Fruit fly (Drosophila melanogaster) whole organism, embryonic: ENCODE data around the gene sicily.

Experiments used
- B-H1 ChIP-seq: fragments of 200-800 bp; sonication (Bioruptor generic); IDR thresholded peaks from 3 replicates; pipeline ENCODE4 v1.3.6; 2022; ENCODE audit warnings: missing biosample characterization, missing genetic modification characterization
- CG10431 ChIP-seq: fragments of 200-800 bp; sonication (Bioruptor generic); optimal IDR thresholded peaks from 3 replicates; lab custom pipeline; 2018; ENCODE audit warnings: missing biosample characterization, mild to moderate bottlenecking, missing genetic modification characterization
- CG12659 ChIP-seq: fragments of 200-800 bp; sonication (Bioruptor generic); optimal IDR thresholded peaks from 3 replicates; lab custom pipeline; 2017; ENCODE audit warnings: mild to moderate bottlenecking, missing biosample characterization, missing genetic modification reagents, missing genetic modification characterization
- CG12942 ChIP-seq: fragments of 200-800 bp; sonication (Bioruptor generic); optimal IDR thresholded peaks from 3 replicates; lab custom pipeline; 2016; ENCODE audit warnings: missing biosample characterization, missing genetic modification characterization
- CG13123 ChIP-seq: fragments of 200-800 bp; sonication (Bioruptor generic); optimal IDR thresholded peaks from 2 replicates; lab custom pipeline; 2016; ENCODE audit warnings: missing biosample characterization, missing genetic modification characterization
- CG14050 ChIP-seq: fragments of 200-800 bp; sonication (Bioruptor generic); IDR thresholded peaks from 3 replicates; pipeline ENCODE4 v1.3.6; 2022; ENCODE audit warnings: missing biosample characterization, missing genetic modification characterization
- CG15073 ChIP-seq: fragments of 200-800 bp; sonication (Bioruptor generic); optimal IDR thresholded peaks from 2 replicates; lab custom pipeline; 2016; ENCODE audit warnings: missing biosample characterization, missing genetic modification characterization
- CG2202 ChIP-seq: fragments of 200-800 bp; sonication (Bioruptor generic); optimal IDR thresholded peaks from 2 replicates; lab custom pipeline; 2018; ENCODE audit warnings: missing biosample characterization, mild to moderate bottlenecking, missing genetic modification characterization
- CG30431 ChIP-seq: fragments of 200-800 bp; sonication (Bioruptor generic); optimal IDR thresholded peaks from 2 replicates; lab custom pipeline; 2017; ENCODE audit warnings: missing biosample characterization, missing genetic modification characterization
- CG34422 ChIP-seq: fragments of 200-800 bp; sonication (Bioruptor generic); IDR thresholded peaks from 3 replicates; pipeline ENCODE4 v1.3.6; 2022; ENCODE audit warnings: missing biosample characterization, missing genetic modification characterization
- CG4360 ChIP-seq: fragments of 200-800 bp; sonication (Bioruptor generic); IDR thresholded peaks from 2 replicates; pipeline ENCODE4 v1.3.6; 2022; ENCODE audit warnings: missing biosample characterization, missing genetic modification characterization
- CG4820 ChIP-seq: fragments of 200-800 bp; sonication (Bioruptor generic); optimal IDR thresholded peaks from 3 replicates; lab custom pipeline; 2016; ENCODE audit warnings: missing biosample characterization, missing genetic modification characterization
- CG6683 ChIP-seq: fragments of 200-800 bp; sonication (Bioruptor generic); optimal IDR thresholded peaks from 2 replicates; lab custom pipeline; 2017; ENCODE audit warnings: missing biosample characterization, mild to moderate bottlenecking, missing genetic modification characterization, missing genetic modification reagents
- CG6854 ChIP-seq: fragments of 200-800 bp; sonication (Bioruptor generic); optimal IDR thresholded peaks from 3 replicates; lab custom pipeline; 2017; ENCODE audit warnings: missing biosample characterization, mild to moderate bottlenecking, missing genetic modification characterization
- CG9727 ChIP-seq: fragments of 200-800 bp; sonication (Bioruptor generic); optimal IDR thresholded peaks from 3 replicates; lab custom pipeline; 2017; ENCODE audit warnings: missing biosample characterization, mild to moderate bottlenecking, missing genetic modification characterization
- CrebB ChIP-seq: fragments of 200-800 bp; sonication (Bioruptor generic); optimal IDR thresholded peaks from 3 replicates; lab custom pipeline; 2018; ENCODE audit warnings: missing biosample characterization, mild to moderate bottlenecking, missing genetic modification characterization
- Dek ChIP-seq: fragments of 200-800 bp; sonication (Bioruptor generic); optimal IDR thresholded peaks from 3 replicates; lab custom pipeline; 2019; ENCODE audit warnings: missing biosample characterization, mild to moderate bottlenecking, missing genetic modification characterization, moderate library complexity
- Dfd ChIP-seq, 2 experiments: fragments of >200 bp; optimal IDR thresholded peaks; 2 replicates each; lab custom pipeline; 2017; ENCODE audit warnings: missing biosample characterization in 2 of 2, missing genetic modification characterization in 2 of 2
- Dll ChIP-seq: fragments of 200-800 bp; sonication (Bioruptor generic); IDR thresholded peaks from 4 replicates; pipeline ENCODE4 v1.3.6; 2022; ENCODE audit warnings: missing biosample characterization, missing genetic modification characterization; ENCODE audit not compliant: partially characterized antibody
- Doc2 ChIP-seq: fragments of 200-800 bp; sonication (Bioruptor generic); IDR thresholded peaks from 2 replicates; pipeline ENCODE4 v1.3.6; 2022; ENCODE audit warnings: missing biosample characterization, missing genetic modification characterization
- Elba2 ChIP-seq: fragments of 200-800 bp; sonication (Bioruptor generic); optimal IDR thresholded peaks from 3 replicates; lab custom pipeline; 2016; ENCODE audit warnings: missing biosample characterization, missing genetic modification characterization
- HmgZ ChIP-seq: fragments of 200-800 bp; sonication (Bioruptor generic); optimal IDR thresholded peaks from 2 replicates; lab custom pipeline; 2018; ENCODE audit warnings: missing biosample characterization, mild to moderate bottlenecking, missing genetic modification characterization
- Hmr ChIP-seq: fragments of 200-800 bp; sonication (Bioruptor generic); optimal IDR thresholded peaks from 3 replicates; lab custom pipeline; 2017; ENCODE audit warnings: mild to moderate bottlenecking, missing biosample characterization, missing genetic modification reagents, missing genetic modification characterization
- Hr51 ChIP-seq, 2 experiments: fragments of 200-800 bp; sonication (Bioruptor generic); optimal IDR thresholded peaks; 2 replicates in 1 of 2; 3 replicates in 1 of 2; lab custom pipeline; 2016 to 2018; ENCODE audit warnings: missing biosample characterization in 2 of 2, missing genetic modification characterization in 2 of 2, mild to moderate bottlenecking in 1 of 2, moderate library complexity in 1 of 2
- Mad ChIP-seq: fragments of 200-800 bp; sonication (Bioruptor generic); optimal IDR thresholded peaks from 2 replicates; lab custom pipeline; 2016; ENCODE audit warnings: missing biosample characterization, missing genetic modification characterization
- Max ChIP-seq: fragments of 200-800 bp; sonication (Bioruptor generic); optimal IDR thresholded peaks from 2 replicates; lab custom pipeline; 2016; ENCODE audit warnings: missing biosample characterization, mild to moderate bottlenecking, missing genetic modification characterization
- Med ChIP-seq: fragments of 200-800 bp; sonication (Bioruptor generic); peaks from one replicate; lab custom pipeline; 2016; ENCODE audit warnings: missing biosample characterization, missing genetic modification characterization, mild to moderate bottlenecking, inconsistent platforms, moderate library complexity
- Meics ChIP-seq: fragments of 200-800 bp; sonication (Bioruptor generic); optimal IDR thresholded peaks from 2 replicates; lab custom pipeline; 2017; ENCODE audit warnings: missing biosample characterization, mild to moderate bottlenecking, missing genetic modification characterization
- Nf-YC ChIP-seq: fragments of 200-800 bp; optimal IDR thresholded peaks from 3 replicates; lab custom pipeline; 2019; ENCODE audit warnings: missing biosample characterization, mild to moderate bottlenecking, missing genetic modification characterization, moderate library complexity
- Oli ChIP-seq: fragments of 200-800 bp; sonication (Bioruptor generic); optimal IDR thresholded peaks from 2 replicates; lab custom pipeline; 2018; ENCODE audit warnings: missing biosample characterization, mild to moderate bottlenecking, missing genetic modification characterization, moderate library complexity
- Rx ChIP-seq: fragments of 200-800 bp; sonication (Bioruptor generic); IDR thresholded peaks from 2 replicates; pipeline ENCODE4 v1.3.6; 2022; ENCODE audit warnings: missing biosample characterization, missing genetic modification characterization
- Sox100B ChIP-seq: fragments of 200-800 bp; sonication (Bioruptor generic); optimal IDR thresholded peaks from 3 replicates; lab custom pipeline; 2018; ENCODE audit warnings: missing biosample characterization, mild to moderate bottlenecking, missing genetic modification characterization
- Usf ChIP-seq: fragments of 200-800 bp; sonication (Bioruptor generic); optimal IDR thresholded peaks from 2 replicates; lab custom pipeline; 2017; ENCODE audit warnings: missing genotype, missing biosample characterization, missing genetic modification characterization
- da ChIP-seq: fragments of 200-800 bp; sonication (Bioruptor generic); optimal IDR thresholded peaks from 2 replicates; lab custom pipeline; 2016; ENCODE audit warnings: missing biosample characterization, missing genetic modification characterization
- eve ChIP-seq, 2 experiments: fragments of >200 bp; optimal IDR thresholded peaks; 2 replicates each; lab custom pipeline; 2017; ENCODE audit warnings: missing biosample characterization in 2 of 2, missing genetic modification characterization in 2 of 2
- ewg ChIP-seq: fragments of 200-800 bp; sonication (Bioruptor generic); optimal IDR thresholded peaks from 3 replicates; lab custom pipeline; 2017; ENCODE audit warnings: mild to moderate bottlenecking, missing biosample characterization, missing genetic modification reagents, missing genetic modification characterization
- gt ChIP-seq: fragments of 200-800 bp; sonication (Bioruptor generic); IDR thresholded peaks from 2 replicates; pipeline ENCODE4 v1.3.6; 2022; ENCODE audit warnings: missing biosample characterization, missing genetic modification characterization
- hbn ChIP-seq: fragments of 200-800 bp; sonication (Bioruptor generic); IDR thresholded peaks from 2 replicates; pipeline ENCODE4 v1.3.6; 2022; ENCODE audit warnings: missing biosample characterization, missing genetic modification characterization; ENCODE audit not compliant: partially characterized antibody
- jigr1 ChIP-seq: fragments of 200-800 bp; sonication (Bioruptor generic); IDR thresholded peaks from 3 replicates; pipeline ENCODE4 v1.3.6; 2022; ENCODE audit warnings: missing biosample characterization, missing genetic modification characterization
- lbe ChIP-seq: fragments of 200-800 bp; sonication (Bioruptor generic); optimal IDR thresholded peaks from 2 replicates; lab custom pipeline; 2016; ENCODE audit warnings: missing biosample characterization, mild to moderate bottlenecking, missing genetic modification characterization
- maf-S ChIP-seq: fragments of 200-800 bp; sonication (Bioruptor generic); optimal IDR thresholded peaks from 2 replicates; lab custom pipeline; 2016; ENCODE audit warnings: missing biosample characterization, missing genetic modification characterization
- oc ChIP-seq: fragments of 200-800 bp; sonication (Bioruptor generic); optimal IDR thresholded peaks from 2 replicates; lab custom pipeline; 2018; ENCODE audit warnings: missing biosample characterization, mild to moderate bottlenecking, missing genetic modification characterization, moderate library complexity
- p53 ChIP-seq: fragments of 200-800 bp; sonication (Bioruptor generic); optimal IDR thresholded peaks from 2 replicates; lab custom pipeline; 2016; ENCODE audit warnings: missing biosample characterization, missing genetic modification characterization
- sc ChIP-seq, 3 experiments: fragments of >200 bp in 2 of 3; fragments of 200-800 bp in 1 of 3; sonication (Bioruptor generic) in 1 of 3; optimal IDR thresholded peaks; 2 replicates in 2 of 3; 3 replicates in 1 of 3; lab custom pipeline; 2017; ENCODE audit warnings: mild to moderate bottlenecking in 1 of 3, missing biosample characterization in 1 of 3, missing genetic modification characterization in 1 of 3, missing genetic modification reagents in 1 of 3
- sqz ChIP-seq: fragments of 200-800 bp; sonication (Bioruptor generic); optimal IDR thresholded peaks from 3 replicates; lab custom pipeline; 2018; ENCODE audit warnings: missing biosample characterization, mild to moderate bottlenecking, missing genetic modification characterization
- sug ChIP-seq: fragments of 200-800 bp; optimal IDR thresholded peaks from 2 replicates; lab custom pipeline; 2019; ENCODE audit warnings: missing biosample characterization, mild to moderate bottlenecking, missing genetic modification characterization, moderate library complexity
- toy ChIP-seq: fragments of 200-800 bp; sonication (Bioruptor generic); IDR thresholded peaks from 2 replicates; pipeline ENCODE4 v1.3.6; 2022; ENCODE audit warnings: missing biosample characterization, missing genetic modification characterization
- wek ChIP-seq: fragments of 200-800 bp; sonication (Bioruptor generic); optimal IDR thresholded peaks from 3 replicates; lab custom pipeline; 2018; ENCODE audit warnings: missing biosample characterization, mild to moderate bottlenecking, missing genetic modification characterization, moderate library complexity
- yki ChIP-seq: fragments of >200 bp; optimal IDR thresholded peaks from 3 replicates; lab custom pipeline; 2018
- z ChIP-seq: fragments of 200-800 bp; sonication (Bioruptor generic); IDR thresholded peaks from 3 replicates; pipeline ENCODE4 v1.3.6; 2022; ENCODE audit warnings: missing biosample characterization, missing genetic modification characterization
- zen2 ChIP-seq: fragments of 200-800 bp; sonication (Bioruptor generic); IDR thresholded peaks from 3 replicates; pipeline ENCODE4 v1.3.6; 2022; ENCODE audit warnings: missing biosample characterization, missing genetic modification characterization; ENCODE audit not compliant: partially characterized antibody

sicily gene

dm6 chrX:11852310-11852709 lies 39.2 kb upstream of the sicily start, which contains the start of gene p24-1 (continued):
- TF ChIP-seq maf-S, result peak; percentile 35
- TF ChIP-seq Rx (GFP tag; lab: Robert Waterston, UW), result no peak
- peak; percentile 13 for TF ChIP-seq CG4820
- no peak for TF ChIP-seq wek (GFP tag; lab: Kevin White, UChicago)
- peak; percentile 50 for TF ChIP-seq Hmr (GFP tag; lab: Kevin White, UChicago)
- TF ChIP-seq CG2202 (tag; lab: Kevin White, UChicago), result no peak
- peak; percentile 34 for TF ChIP-seq Meics (GFP tag; lab: Kevin White, UChicago)
- TF ChIP-seq Nf-YC, result peak; percentile 56
- peak; percentile 49 for TF ChIP-seq lbe
- TF ChIP-seq B-H1 (GFP tag; lab: Robert Waterston, UW), result no peak
- TF ChIP-seq Elba2 (GFP tag; lab: Kevin White, UChicago), result no peak
- no peak for TF ChIP-seq jigr1 (GFP tag; lab: Robert Waterston, UW)
- peak; percentile 86 for TF ChIP-seq HmgZ
- TF ChIP-seq Doc2 (GFP tag; lab: Robert Waterston, UW), result no peak
- peak in 1 of 2 experiments; percentile 49 for TF ChIP-seq Hr51 (GFP tag; optimal IDR thresholded peaks at IDR 0.05; lab: Kevin White, UChicago)
- no peak for TF ChIP-seq oc
- TF ChIP-seq da (GFP tag; lab: Kevin White, UChicago), result peak; percentile 6
- no peak for TF ChIP-seq toy
- TF ChIP-seq zen2 (GFP tag; lab: Robert Waterston, UW), result peak; percentile 60; the same call in 1 of the 3 replicates
- TF ChIP-seq CG10431 (GFP tag; lab: Kevin White, UChicago), result no peak
- no peak for TF ChIP-seq Dfd (GFP tag; optimal IDR thresholded peaks at IDR 0.05; lab: Kevin White, UChicago)
- no peak for TF ChIP-seq Oli (tag; lab: Kevin White, UChicago)
- TF ChIP-seq Dll (GFP tag; lab: Robert Waterston, UW), result peak; percentile 83
- TF ChIP-seq eve (GFP tag; optimal IDR thresholded peaks at IDR 0.05; lab: Kevin White, UChicago), result no peak
- no peak for TF ChIP-seq CG6683 (GFP tag; lab: Kevin White, UChicago)
- TF ChIP-seq CG15073 (GFP tag; lab: Kevin White, UChicago), result no peak
- no peak for TF ChIP-seq gt (GFP tag; lab: Robert Waterston, UW)
- TF ChIP-seq hbn (GFP tag; lab: Robert Waterston, UW), result peak; percentile 74
- peak; percentile 62; the same call in 2 of the 3 replicates for TF ChIP-seq CG34422 (GFP tag; lab: Robert Waterston, UW)
- TF ChIP-seq CG13123 (GFP tag; lab: Kevin White, UChicago), result no peak
- no peak for TF ChIP-seq Sox100B
- TF ChIP-seq yki, result no peak
- peak; percentile 61 for TF ChIP-seq sug (tag; lab: Kevin White, UChicago)
- TF ChIP-seq Med, result peak; percentile 95
- no peak for TF ChIP-seq CG14050 (GFP tag; lab: Robert Waterston, UW)
- TF ChIP-seq sqz (GFP tag; lab: Kevin White, UChicago), result no peak
- no peak for TF ChIP-seq sc (optimal IDR thresholded peaks at IDR 0.05; lab: Kevin White, UChicago)
- TF ChIP-seq sc (GFP tag; optimal IDR thresholded peaks at IDR 0.05; lab: Kevin White, UChicago), result no peak
- no peak for TF ChIP-seq CG30431 (GFP tag; lab: Kevin White, UChicago)
- TF ChIP-seq CG9727 (GFP tag; lab: Kevin White, UChicago), result no peak
- no peak for TF ChIP-seq CG4360 (GFP tag; lab: Robert Waterston, UW)
- TF ChIP-seq ewg (GFP tag; lab: Kevin White, UChicago), result no peak
- TF ChIP-seq z (GFP tag; lab: Robert Waterston, UW), result no peak
- TF ChIP-seq Max (GFP tag; lab: Kevin White, UChicago), result no peak
- no peak for TF ChIP-seq p53 (GFP tag; lab: Kevin White, UChicago)
- TF ChIP-seq CrebB, result peak; percentile 7
- no peak for TF ChIP-seq Mad (GFP tag; lab: Kevin White, UChicago)
- no peak for TF ChIP-seq Usf (GFP tag; lab: Kevin White, UChicago)
- TF ChIP-seq Dek (tag; lab: Kevin White, UChicago), result no peak
- peak; percentile 67 for TF ChIP-seq CG12659 (GFP tag; lab: Kevin White, UChicago)
- TF ChIP-seq CG6854, result no peak
- TF ChIP-seq CG12942 (GFP tag; lab: Kevin White, UChicago), result peak; percentile 40
